Worm (Caenorhabditis elegans) whole organism, L1 larva: ENCODE measurements around the gene T03G11.10.

Experiments
- C16A3.4 ChIP-seq: fragments of 150-350 bp; optimal IDR thresholded peaks from 2 replicates; lab custom pipeline; 2014; ENCODE audit warnings: missing biosample characterization, missing genetic modification characterization
- aha-1 ChIP-seq: fragments of 150-350 bp; optimal IDR thresholded peaks from 2 replicates; lab custom pipeline; 2014; ENCODE audit warnings: missing biosample characterization, missing genetic modification characterization
- ama-1 ChIP-seq: fragments of 150-350 bp; optimal IDR thresholded peaks from 2 replicates; lab custom pipeline; 2014
- blmp-1 ChIP-seq: fragments of 150-350 bp; optimal IDR thresholded peaks from 2 replicates; lab custom pipeline; 2014; ENCODE audit warnings: missing biosample characterization, missing genetic modification characterization
- ceh-8 ChIP-seq: fragments of 200-800 bp; sonication (Bioruptor generic); optimal IDR thresholded peaks from 2 replicates; lab custom pipeline; 2018; ENCODE audit warnings: mild to moderate bottlenecking, missing genetic modification characterization, moderate library complexity, missing compliant biosample characterization
- ceh-90 ChIP-seq: sonication (generic microtip); optimal IDR thresholded peaks from 2 replicates; lab custom pipeline; 2016; ENCODE audit warnings: missing genetic modification characterization, missing compliant biosample characterization
- dsc-1 ChIP-seq: sonication (generic microtip); optimal IDR thresholded peaks from 2 replicates; lab custom pipeline; 2016; ENCODE audit warnings: mild to moderate bottlenecking, missing genetic modification characterization, missing compliant biosample characterization
- efl-1 ChIP-seq, 4 experiments: fragments of 150-350 bp; optimal IDR thresholded peaks in 3 of 4; peaks in 1 of 4; 1 replicate in 1 of 4; 2 replicates in 3 of 4; lab custom pipeline; 2014; ENCODE audit warnings: missing biosample characterization in 2 of 4, missing genetic modification characterization in 2 of 4, missing genetic modification reagents in 2 of 4
- efl-3 ChIP-seq: fragments of 200-800 bp; sonication (Bioruptor generic); optimal IDR thresholded peaks from 2 replicates; lab custom pipeline; 2018; ENCODE audit warnings: mild to moderate bottlenecking, missing genetic modification characterization, missing compliant biosample characterization
- egl-27 ChIP-seq, 2 experiments: fragments of 150-350 bp in 1 of 2; sonication (generic microtip); optimal IDR thresholded peaks; 3 replicates each; lab custom pipeline; 2017 to 2018; ENCODE audit warnings: missing biosample characterization in 2 of 2, missing genetic modification characterization in 2 of 2, missing genetic modification reagents in 2 of 2
- elt-2 ChIP-seq: sonication (generic microtip); optimal IDR thresholded peaks from 2 replicates; lab custom pipeline; 2016; ENCODE audit warnings: missing genetic modification characterization, mild to moderate bottlenecking, inconsistent platforms, missing compliant biosample characterization, missing genetic modification reagents
- fkh-8 ChIP-seq: sonication (generic microtip); optimal IDR thresholded peaks from 2 replicates; lab custom pipeline; 2016; ENCODE audit warnings: mild to moderate bottlenecking, missing genetic modification characterization, missing compliant biosample characterization
- fos-1 ChIP-seq: fragments of 150-350 bp; optimal IDR thresholded peaks from 2 replicates; lab custom pipeline; 2014; ENCODE audit warnings: missing biosample characterization, missing genetic modification characterization
- hlh-4 ChIP-seq: sonication (generic microtip); optimal IDR thresholded peaks from 2 replicates; lab custom pipeline; 2016; ENCODE audit warnings: mild to moderate bottlenecking, missing genetic modification characterization, missing compliant biosample characterization
- isw-1 ChIP-seq: fragments of 200-800 bp; sonication (Bioruptor generic); IDR thresholded peaks from 2 replicates; pipeline ENCODE4 v1.3.6; 2022; ENCODE audit warnings: missing genetic modification characterization, missing compliant biosample characterization
- lin-13 ChIP-seq: fragments of 150-350 bp; optimal IDR thresholded peaks from 2 replicates; lab custom pipeline; 2014; ENCODE audit warnings: missing biosample characterization, missing genetic modification reagents, missing genetic modification characterization
- lin-14 ChIP-seq: fragments of 200-800 bp; sonication (Bioruptor generic); optimal IDR thresholded peaks from 2 replicates; lab custom pipeline; 2018; ENCODE audit warnings: mild to moderate bottlenecking, missing genetic modification characterization, moderate library complexity, missing compliant biosample characterization
- mab-9 ChIP-seq: fragments of 200-800 bp; sonication (Bioruptor generic); IDR thresholded peaks from 2 replicates; pipeline ENCODE4 v1.3.6; 2022; ENCODE audit warnings: missing genetic modification reagents, missing genetic modification characterization, missing compliant biosample characterization
- nhr-237 ChIP-seq: fragments of 150-350 bp; optimal IDR thresholded peaks from 2 replicates; lab custom pipeline; 2014; ENCODE audit warnings: missing biosample characterization, missing genetic modification characterization
- nhr-47 ChIP-seq: sonication (generic microtip); optimal IDR thresholded peaks from 2 replicates; lab custom pipeline; 2016; ENCODE audit warnings: mild to moderate bottlenecking, missing genetic modification characterization, moderate library complexity, missing compliant biosample characterization
- nhr-71 ChIP-seq: sonication (generic microtip); optimal IDR thresholded peaks from 2 replicates; lab custom pipeline; 2016; ENCODE audit warnings: mild to moderate bottlenecking, missing genetic modification characterization, moderate library complexity, missing compliant biosample characterization
- nhr-76 ChIP-seq: sonication (generic microtip); optimal IDR thresholded peaks from 2 replicates; lab custom pipeline; 2017; ENCODE audit warnings: missing biosample characterization, missing genetic modification characterization
- nhr-84 ChIP-seq: sonication (generic microtip); optimal IDR thresholded peaks from 2 replicates; lab custom pipeline; 2017; ENCODE audit warnings: missing biosample characterization, missing genetic modification characterization
- nhr-90 ChIP-seq: sonication (generic microtip); optimal IDR thresholded peaks from 2 replicates; lab custom pipeline; 2016; ENCODE audit warnings: mild to moderate bottlenecking, missing genetic modification characterization, missing compliant biosample characterization; ENCODE audit not compliant: poor library complexity
- pax-3 ChIP-seq: fragments of 200-800 bp; sonication (Bioruptor generic); optimal IDR thresholded peaks from 2 replicates; lab custom pipeline; 2018; ENCODE audit warnings: mild to moderate bottlenecking, missing genetic modification characterization, moderate library complexity, missing compliant biosample characterization
- snu-23 ChIP-seq: sonication (generic microtip); optimal IDR thresholded peaks from 2 replicates; lab custom pipeline; 2016; ENCODE audit warnings: missing genetic modification characterization, missing compliant biosample characterization
- sox-4 ChIP-seq: sonication (generic microtip); optimal IDR thresholded peaks from 2 replicates; lab custom pipeline; 2016; ENCODE audit warnings: missing genetic modification characterization, missing compliant biosample characterization
- sup-37 ChIP-seq: fragments of 200-800 bp; sonication (Bioruptor generic); optimal IDR thresholded peaks from 2 replicates; lab custom pipeline; 2018; ENCODE audit warnings: mild to moderate bottlenecking, missing genetic modification characterization, missing compliant biosample characterization
- swsn-7 ChIP-seq: sonication (generic microtip); optimal IDR thresholded peaks from 2 replicates; lab custom pipeline; 2016; ENCODE audit warnings: missing genetic modification characterization, missing compliant biosample characterization
- tbx-2 ChIP-seq: sonication (generic microtip); optimal IDR thresholded peaks from 2 replicates; lab custom pipeline; 2016; ENCODE audit warnings: missing genetic modification characterization, missing compliant biosample characterization
- unc-86 ChIP-seq: sonication (generic microtip); optimal IDR thresholded peaks from 2 replicates; lab custom pipeline; 2016; ENCODE audit warnings: missing genetic modification characterization, missing compliant biosample characterization
- vab-15 ChIP-seq: sonication (generic microtip); optimal IDR thresholded peaks from 2 replicates; lab custom pipeline; 2017; ENCODE audit warnings: missing genotype, mild to moderate bottlenecking, missing genetic modification characterization, missing compliant biosample characterization
- ztf-11 ChIP-seq, 2 experiments: sonication (generic microtip); optimal IDR thresholded peaks; 2 replicates each; lab custom pipeline; 2016 to 2017; ENCODE audit warnings: missing genetic modification characterization in 2 of 2, missing biosample characterization in 1 of 2, missing compliant biosample characterization in 1 of 2
- ztf-4 ChIP-seq: fragments of 150-350 bp; optimal IDR thresholded peaks from 2 replicates; lab custom pipeline; 2014; ENCODE audit warnings: missing biosample characterization, missing genetic modification characterization

The T03G11.10 gene

ce11 chrX:5152931-5153330, 18.1 kb downstream of the T03G11.10 start:
- TF ChIP-seq aha-1 (tag; lab: Kevin White, UChicago): no peak
- TF ChIP-seq fkh-8 (tag; lab: Kevin White, UChicago): peak; percentile 56
- TF ChIP-seq ceh-8 (GFP tag; lab: Kevin White, UChicago): no peak
- TF ChIP-seq nhr-84 (tag; lab: Kevin White, UChicago): no peak
- peak; percentile 68 for TF ChIP-seq dsc-1 (tag; lab: Kevin White, UChicago)
- TF ChIP-seq nhr-71 (tag; lab: Kevin White, UChicago): peak; percentile 37
- TF ChIP-seq lin-13 (GFP tag; lab: Kevin White, UChicago): no peak
- no peak for TF ChIP-seq vab-15 (tag; lab: Kevin White, UChicago)
- TF ChIP-seq nhr-47 (tag; lab: Kevin White, UChicago): peak; percentile 21
- TF ChIP-seq mab-9 (GFP tag; lab: Robert Waterston, UW): no peak
- TF ChIP-seq tbx-2 (tag; lab: Kevin White, UChicago): no peak
- peak; percentile 34 for TF ChIP-seq sox-4
- TF ChIP-seq fos-1 (tag; lab: Kevin White, UChicago): no peak
- TF ChIP-seq swsn-7 (tag; lab: Kevin White, UChicago): no peak
- no peak for TF ChIP-seq efl-1 (optimal IDR thresholded peaks at IDR 0.05; lab: Kevin White, UChicago)
- TF ChIP-seq efl-1 (GFP tag; optimal IDR thresholded peaks at IDR 0.05 in 1 of 2; lab: Kevin White, UChicago): no peak
- no peak for TF ChIP-seq ama-1
- no peak for TF ChIP-seq unc-86 (tag; lab: Kevin White, UChicago)
- TF ChIP-seq snu-23 (GFP tag; lab: Kevin White, UChicago): no peak
- no peak for TF ChIP-seq ceh-90

ce11 chrX:5151866-5152265, 19.1 kb downstream of the T03G11.10 start:
- TF ChIP-seq nhr-237 (tag; lab: Kevin White, UChicago) (no peak), aha-1 (tag; lab: Kevin White, UChicago) (no peak), elt-2 (tag; lab: Kevin White, UChicago) (no peak), ztf-11 (tag; optimal IDR thresholded peaks at IDR 0.05; lab: Kevin White, UChicago) (no peak), ztf-4 (tag; lab: Kevin White, UChicago) (no peak), lin-14 (GFP tag; lab: Kevin White, UChicago) (no peak), egl-27 (tag; optimal IDR thresholded peaks at IDR 0.05; lab: Kevin White, UChicago) (no peak), sup-37 (GFP tag; lab: Kevin White, UChicago) (no peak), tbx-2 (tag; lab: Kevin White, UChicago) (no peak), isw-1 (GFP tag; lab: Robert Waterston, UW) (no peak), nhr-84 (tag; lab: Kevin White, UChicago) (no peak), nhr-76 (tag; lab: Kevin White, UChicago) (no peak), efl-3 (GFP tag; lab: Kevin White, UChicago) (no peak), nhr-90 (tag; lab: Kevin White, UChicago) (no peak), ama-1 (no peak)
- TF ChIP-seq, all 84 proteins: peak for 0

- TF ChIP-seq nhr-47 (tag; lab: Kevin White, UChicago) (peak; percentile 4), pax-3 (peak; percentile 48), nhr-71 (tag; lab: Kevin White, UChicago) (peak; percentile 30), dsc-1 (tag; lab: Kevin White, UChicago) (peak; percentile 90), fkh-8 (tag; lab: Kevin White, UChicago) (peak; percentile 58), hlh-4 (tag; lab: Kevin White, UChicago) (no peak), C16A3.4 (tag; lab: Kevin White, UChicago) (no peak)
- TF ChIP-seq, all 84 proteins: peak for 5
These were observed 19.6 kb downstream of the T03G11.10 start for ce11 chrX:5151403-5151802.

ce11 chrX:5150389-5150788, 20.6 kb downstream of the T03G11.10 start, which contains the start of gene dpy-8:
dpy-8 (minus strand) TSS chrX:5150476.
- TF ChIP-seq pax-3: no peak
- peak; percentile 100 for TF ChIP-seq blmp-1 (tag; lab: Kevin White, UChicago)
